Fruit fly (Drosophila melanogaster) whole organism, embryonic: Measurements from ENCODE around the gene CG18788.

Source experiments
- Atf6 ChIP-seq: fragments of 200-800 bp; sonication (Bioruptor generic); IDR thresholded peaks from 2 replicates; pipeline ENCODE4 v1.3.6; 2022; ENCODE audit warnings: missing biosample characterization, missing genetic modification characterization
- CG11085 ChIP-seq: fragments of 200-800 bp; sonication (Bioruptor generic); IDR thresholded peaks from 2 replicates; pipeline ENCODE4 v1.3.6; 2022; ENCODE audit warnings: missing biosample characterization, missing genetic modification characterization
- CG12391 ChIP-seq: fragments of 200-800 bp; sonication (Bioruptor generic); optimal IDR thresholded peaks from 3 replicates; lab custom pipeline; 2018; ENCODE audit warnings: missing biosample characterization, mild to moderate bottlenecking, missing genetic modification characterization, moderate library complexity
- CG13296 ChIP-seq: fragments of 200-800 bp; sonication (Bioruptor generic); optimal IDR thresholded peaks from 3 replicates; lab custom pipeline; 2018; ENCODE audit warnings: missing biosample characterization, mild to moderate bottlenecking, missing genetic modification characterization
- CG13775 ChIP-seq: fragments of 200-800 bp; sonication (Bioruptor generic); optimal IDR thresholded peaks from 3 replicates; lab custom pipeline; 2017; ENCODE audit warnings: missing biosample characterization, mild to moderate bottlenecking, missing genetic modification characterization
- CG15514 ChIP-seq: fragments of 200-800 bp; sonication (Bioruptor generic); optimal IDR thresholded peaks from 3 replicates; lab custom pipeline; 2017; ENCODE audit warnings: missing biosample characterization, missing genetic modification characterization, mild to moderate bottlenecking, moderate library complexity, missing genetic modification reagents
- CG17385 ChIP-seq: fragments of 200-800 bp; sonication (Bioruptor generic); optimal IDR thresholded peaks from 3 replicates; lab custom pipeline; 2018; ENCODE audit warnings: missing biosample characterization, mild to moderate bottlenecking, missing genetic modification characterization
- CG2120 ChIP-seq: fragments of 200-800 bp; sonication (Bioruptor generic); optimal IDR thresholded peaks from 3 replicates; lab custom pipeline; 2016; ENCODE audit warnings: missing biosample characterization, missing genetic modification characterization
- CG2129 ChIP-seq: fragments of 200-800 bp; sonication (Bioruptor generic); IDR thresholded peaks from 2 replicates; pipeline ENCODE4 v1.3.6; 2022; ENCODE audit warnings: missing biosample characterization, missing genetic modification characterization; ENCODE audit not compliant: partially characterized antibody
- CG2678 ChIP-seq: fragments of 200-800 bp; sonication (Bioruptor generic); optimal IDR thresholded peaks from 3 replicates; lab custom pipeline; 2019; ENCODE audit warnings: missing biosample characterization, mild to moderate bottlenecking, missing genetic modification characterization, moderate library complexity
- CG34422 ChIP-seq: fragments of 200-800 bp; sonication (Bioruptor generic); IDR thresholded peaks from 3 replicates; pipeline ENCODE4 v1.3.6; 2022; ENCODE audit warnings: missing biosample characterization, missing genetic modification characterization
- CG4282 ChIP-seq: fragments of 200-800 bp; sonication (Bioruptor generic); optimal IDR thresholded peaks from 2 replicates; lab custom pipeline; 2016; ENCODE audit warnings: missing biosample characterization, missing genetic modification characterization
- CG4707 ChIP-seq: fragments of 200-800 bp; sonication (Bioruptor generic); optimal IDR thresholded peaks from 2 replicates; lab custom pipeline; 2018; ENCODE audit warnings: missing biosample characterization, mild to moderate bottlenecking, missing genetic modification characterization, moderate library complexity
- CG8765 ChIP-seq: fragments of 200-800 bp; sonication (Bioruptor generic); IDR thresholded peaks from 2 replicates; pipeline ENCODE4 v1.3.6; 2022; ENCODE audit warnings: missing biosample characterization, missing genetic modification characterization
- CG9876 ChIP-seq: fragments of 200-800 bp; sonication (Bioruptor generic); optimal IDR thresholded peaks from 2 replicates; lab custom pipeline; 2016; ENCODE audit warnings: missing biosample characterization, missing genetic modification characterization
- HHEX ChIP-seq: fragments of 200-800 bp; sonication (Bioruptor generic); optimal IDR thresholded peaks from 3 replicates; lab custom pipeline; 2017; ENCODE audit warnings: missing biosample characterization, mild to moderate bottlenecking, missing genetic modification characterization, missing genetic modification reagents
- HLH54F ChIP-seq: fragments of 200-800 bp; sonication (Bioruptor generic); optimal IDR thresholded peaks from 3 replicates; lab custom pipeline; 2016; ENCODE audit warnings: missing biosample characterization, missing genetic modification characterization
- Hr3 ChIP-seq: fragments of 200-800 bp; sonication (Bioruptor generic); optimal IDR thresholded peaks from 3 replicates; lab custom pipeline; 2016; ENCODE audit warnings: missing biosample characterization, missing genetic modification characterization
- Lpt ChIP-seq: fragments of >200 bp; optimal IDR thresholded peaks from 2 replicates; lab custom pipeline; 2018; ENCODE audit warnings: missing biosample characterization, missing genetic modification characterization
- Med ChIP-seq: fragments of 200-800 bp; sonication (Bioruptor generic); peaks from one replicate; lab custom pipeline; 2016; ENCODE audit warnings: missing biosample characterization, missing genetic modification characterization, mild to moderate bottlenecking, inconsistent platforms, moderate library complexity
- NFAT ChIP-seq: fragments of 200-800 bp; sonication (Bioruptor generic); IDR thresholded peaks from 2 replicates; pipeline ENCODE4 v1.3.6; 2022; ENCODE audit warnings: missing biosample characterization, missing genetic modification characterization
- PHDP ChIP-seq: fragments of 200-800 bp; sonication (Bioruptor generic); optimal IDR thresholded peaks from 3 replicates; lab custom pipeline; 2018; ENCODE audit warnings: missing biosample characterization, mild to moderate bottlenecking, missing genetic modification characterization, moderate library complexity
- Ptx1 ChIP-seq: fragments of 200-800 bp; sonication (Bioruptor generic); IDR thresholded peaks from 2 replicates; pipeline ENCODE4 v1.3.6; 2022; ENCODE audit warnings: missing biosample characterization, missing genetic modification characterization
- Ravus ChIP-seq: fragments of 200-800 bp; sonication (Bioruptor generic); IDR thresholded peaks from 2 replicates; pipeline ENCODE4 v1.3.6; 2022; ENCODE audit warnings: missing biosample characterization, missing genetic modification characterization
- Six4 ChIP-seq: fragments of 200-800 bp; sonication (Bioruptor generic); optimal IDR thresholded peaks from 2 replicates; lab custom pipeline; 2016; ENCODE audit warnings: missing biosample characterization, missing genetic modification characterization
- Spps ChIP-seq: fragments of 200-800 bp; sonication (Bioruptor generic); optimal IDR thresholded peaks from 2 replicates; lab custom pipeline; 2018; ENCODE audit warnings: missing biosample characterization, mild to moderate bottlenecking, missing genetic modification characterization
- corto ChIP-seq: fragments of 200-800 bp; sonication (Bioruptor generic); optimal IDR thresholded peaks from 2 replicates; lab custom pipeline; 2016; ENCODE audit warnings: missing biosample characterization, mild to moderate bottlenecking, missing genetic modification characterization, moderate library complexity
- en ChIP-seq: fragments of 200-800 bp; sonication (Bioruptor generic); optimal IDR thresholded peaks from 2 replicates; lab custom pipeline; 2016; ENCODE audit warnings: missing biosample characterization, missing genetic modification characterization
- esg ChIP-seq: fragments of 200-800 bp; sonication (Bioruptor generic); conservative IDR thresholded peaks from 2 replicates; pipeline ENCODE4 v1.3.6; 2022; ENCODE audit warnings: missing biosample characterization, missing genetic modification characterization
- fd64A ChIP-seq: fragments of 200-800 bp; sonication (Bioruptor generic); optimal IDR thresholded peaks from 3 replicates; lab custom pipeline; 2018; ENCODE audit warnings: missing biosample characterization, mild to moderate bottlenecking, missing genetic modification characterization
- fru ChIP-seq: fragments of >200 bp; optimal IDR thresholded peaks from 2 replicates; lab custom pipeline; 2017
- gce ChIP-seq: fragments of 200-800 bp; sonication (Bioruptor generic); IDR thresholded peaks from 3 replicates; pipeline ENCODE4 v1.3.6; 2022; ENCODE audit warnings: missing biosample characterization, missing genetic modification characterization
- gcm2 ChIP-seq: fragments of 200-800 bp; sonication (Bioruptor generic); optimal IDR thresholded peaks from 2 replicates; lab custom pipeline; 2016; ENCODE audit warnings: missing biosample characterization, missing genetic modification characterization
- grau ChIP-seq: fragments of 200-800 bp; optimal IDR thresholded peaks from 3 replicates; lab custom pipeline; 2019; ENCODE audit warnings: missing biosample characterization, mild to moderate bottlenecking, missing genetic modification characterization, moderate library complexity
- gsb ChIP-seq: fragments of 200-800 bp; sonication (Bioruptor generic); IDR thresholded peaks from 2 replicates; pipeline ENCODE4 v1.3.6; 2022; ENCODE audit warnings: missing biosample characterization, missing genetic modification characterization
- inv ChIP-seq: fragments of 200-800 bp; sonication (Bioruptor generic); IDR thresholded peaks from 2 replicates; pipeline ENCODE4 v1.3.6; 2022; ENCODE audit warnings: missing biosample characterization, missing genetic modification characterization; ENCODE audit not compliant: partially characterized antibody
- lbe ChIP-seq: fragments of 200-800 bp; sonication (Bioruptor generic); optimal IDR thresholded peaks from 2 replicates; lab custom pipeline; 2016; ENCODE audit warnings: missing biosample characterization, mild to moderate bottlenecking, missing genetic modification characterization
- lilli ChIP-seq: fragments of 200-800 bp; sonication (Bioruptor generic); optimal IDR thresholded peaks from 3 replicates; lab custom pipeline; 2016; ENCODE audit warnings: missing biosample characterization, missing genetic modification characterization
- mirr ChIP-seq: fragments of 200-800 bp; sonication (Bioruptor generic); optimal IDR thresholded peaks from 3 replicates; lab custom pipeline; 2018; ENCODE audit warnings: missing biosample characterization, mild to moderate bottlenecking, missing genetic modification characterization
- nau ChIP-seq: fragments of 200-800 bp; sonication (Bioruptor generic); optimal IDR thresholded peaks from 3 replicates; lab custom pipeline; 2017; ENCODE audit warnings: missing biosample characterization, mild to moderate bottlenecking, missing genetic modification characterization, missing genetic modification reagents
- nerfin-1 ChIP-seq: fragments of 200-800 bp; sonication (Bioruptor generic); optimal IDR thresholded peaks from 3 replicates; lab custom pipeline; 2019; ENCODE audit warnings: missing biosample characterization, mild to moderate bottlenecking, missing genetic modification characterization, moderate library complexity
- pho ChIP-seq: fragments of 200-800 bp; sonication (Bioruptor generic); optimal IDR thresholded peaks from 2 replicates; lab custom pipeline; 2016; ENCODE audit warnings: missing biosample characterization, missing genetic modification characterization
- prd ChIP-seq, 3 experiments: fragments of >200 bp in 2 of 3; fragments of 200-800 bp in 1 of 3; sonication (Bioruptor generic) in 1 of 3; optimal IDR thresholded peaks in 2 of 3; IDR thresholded peaks in 1 of 3; 2 replicates in 2 of 3; 3 replicates in 1 of 3; pipeline versions ENCODE4 v1.3.6 to Lab custom; 2017 to 2022; ENCODE audit warnings: missing biosample characterization in 1 of 3, missing genetic modification characterization in 1 of 3
- repo ChIP-seq: fragments of 200-800 bp; sonication (Bioruptor generic); optimal IDR thresholded peaks from 2 replicates; lab custom pipeline; 2016; ENCODE audit warnings: missing biosample characterization, missing genetic modification characterization
- run ChIP-seq: fragments of 200-800 bp; sonication (Bioruptor generic); optimal IDR thresholded peaks from 3 replicates; lab custom pipeline; 2018; ENCODE audit warnings: missing biosample characterization, mild to moderate bottlenecking, missing genetic modification characterization
- salm ChIP-seq: fragments of 200-800 bp; sonication (Bioruptor generic); optimal IDR thresholded peaks from 2 replicates; lab custom pipeline; 2018; ENCODE audit warnings: missing biosample characterization, mild to moderate bottlenecking, missing genetic modification characterization
- sc ChIP-seq, 3 experiments: fragments of >200 bp in 2 of 3; fragments of 200-800 bp in 1 of 3; sonication (Bioruptor generic) in 1 of 3; optimal IDR thresholded peaks; 2 replicates in 2 of 3; 3 replicates in 1 of 3; lab custom pipeline; 2017; ENCODE audit warnings: mild to moderate bottlenecking in 1 of 3, missing biosample characterization in 1 of 3, missing genetic modification characterization in 1 of 3, missing genetic modification reagents in 1 of 3
- sug ChIP-seq: fragments of 200-800 bp; optimal IDR thresholded peaks from 2 replicates; lab custom pipeline; 2019; ENCODE audit warnings: missing biosample characterization, mild to moderate bottlenecking, missing genetic modification characterization, moderate library complexity
- tna ChIP-seq: fragments of 200-800 bp; sonication (Bioruptor generic); IDR thresholded peaks from 2 replicates; pipeline ENCODE4 v1.3.6; 2022; ENCODE audit warnings: missing biosample characterization, missing genetic modification characterization; ENCODE audit not compliant: partially characterized antibody
- yki ChIP-seq: fragments of >200 bp; optimal IDR thresholded peaks from 3 replicates; lab custom pipeline; 2018
- zen ChIP-seq: fragments of 200-800 bp; sonication (Bioruptor generic); optimal IDR thresholded peaks from 3 replicates; lab custom pipeline; 2018; ENCODE audit warnings: missing biosample characterization, mild to moderate bottlenecking, missing genetic modification characterization, moderate library complexity

CG18788 gene

DNA sequence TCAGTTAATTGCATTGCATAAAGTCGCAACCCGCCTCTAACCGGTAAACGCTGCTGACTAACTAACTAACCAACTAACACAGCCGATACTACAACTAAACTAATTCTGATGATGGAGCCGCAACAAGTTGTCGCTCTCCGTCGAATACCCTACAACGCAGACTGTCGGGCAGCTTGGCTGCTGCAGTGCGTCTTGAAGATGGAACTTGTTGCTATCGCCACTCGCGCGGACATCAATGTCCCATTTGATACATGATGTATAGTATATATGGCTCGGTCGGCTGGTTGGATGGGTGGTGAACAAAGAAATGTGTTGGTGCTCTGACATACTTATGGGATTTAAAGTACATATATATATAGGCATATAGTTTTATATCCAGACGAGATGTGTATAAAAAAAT is 8.5 kb upstream of the CG18788 start (continued):
- TF ChIP-seq HHEX (peak; percentile 21), lbe (GFP tag; lab: Kevin White, UChicago) (no peak), yki (no peak), CG2678 (tag; lab: Kevin White, UChicago) (peak; percentile 19), inv (GFP tag; lab: Robert Waterston, UW) (no peak), Med (GFP tag; lab: Kevin White, UChicago) (peak; percentile 90), repo (GFP tag; lab: Kevin White, UChicago) (no peak), mirr (GFP tag; lab: Kevin White, UChicago) (peak; percentile 10), Ptx1 (GFP tag; lab: Robert Waterston, UW) (0 out of 2 replicates have a peak, but pooled peaks have one; percentile 24), CG15514 (GFP tag; lab: Kevin White, UChicago) (peak; percentile 15), fru (lab: Kevin White, UChicago) (no peak), Hr3 (no peak), CG2129 (no peak), CG13775 (GFP tag; lab: Kevin White, UChicago) (no peak), PHDP (tag; lab: Kevin White, UChicago) (peak; percentile 4), Six4 (GFP tag; lab: Kevin White, UChicago) (no peak), sc (optimal IDR thresholded peaks at IDR 0.05; lab: Kevin White, UChicago) (no peak), sc (GFP tag; optimal IDR thresholded peaks at IDR 0.05; lab: Kevin White, UChicago) (no peak), zen (no peak), pho (GFP tag; lab: Kevin White, UChicago) (no peak), CG4707 (GFP tag; lab: Kevin White, UChicago) (no peak), CG34422 (GFP tag; lab: Robert Waterston, UW) (no peak), prd (optimal IDR thresholded peaks at IDR 0.05; lab: Kevin White, UChicago) (no peak), prd (GFP tag; IDR thresholded peaks at IDR 0.05; lab: Robert Waterston, UW) (no peak; the same call in 2 of the 3 replicates), CG12391 (tag; lab: Kevin White, UChicago) (no peak), CG4282 (GFP tag; lab: Kevin White, UChicago) (no peak), salm (tag; lab: Kevin White, UChicago) (no peak), CG8765 (GFP tag; lab: Robert Waterston, UW) (no peak), gce (GFP tag; lab: Robert Waterston, UW) (no peak), Lpt (GFP tag; lab: Kevin White, UChicago) (no peak), CG2120 (GFP tag; lab: Kevin White, UChicago) (peak; percentile 7), run (tag; lab: Kevin White, UChicago) (no peak), CG13296 (GFP tag; lab: Kevin White, UChicago) (peak; percentile 24), tna (GFP tag; lab: Robert Waterston, UW) (no peak), esg (GFP tag; lab: Robert Waterston, UW) (no peak), Ravus (GFP tag; lab: Robert Waterston, UW) (no peak), nerfin-1 (tag; lab: Kevin White, UChicago) (no peak), Atf6 (GFP tag; lab: Robert Waterston, UW) (peak; percentile 21; the same call in 1 of the 2 replicates), NFAT (GFP tag; lab: Robert Waterston, UW) (no peak), grau (tag; lab: Kevin White, UChicago) (peak; percentile 22), sug (tag; lab: Kevin White, UChicago) (no peak), CG11085 (GFP tag; lab: Robert Waterston, UW) (no peak), lilli (GFP tag; lab: Kevin White, UChicago) (no peak), gsb (GFP tag; lab: Robert Waterston, UW) (0 out of 2 replicates have a peak, but pooled peaks have one; percentile 39), nau (GFP tag; lab: Kevin White, UChicago) (no peak), CG9876 (GFP tag; lab: Kevin White, UChicago) (no peak), en (GFP tag; lab: Kevin White, UChicago) (no peak), Spps (tag; lab: Kevin White, UChicago) (no peak), fd64A (GFP tag; lab: Kevin White, UChicago) (no peak), HLH54F (GFP tag; lab: Kevin White, UChicago) (no peak), corto (GFP tag; lab: Kevin White, UChicago) (no peak), CG17385 (GFP tag; lab: Kevin White, UChicago) (no peak), gcm2 (no peak)
